Worm (Caenorhabditis elegans) whole organism, young adult: Measurements from ENCODE around the gene sri-31.

ENCODE experiments used
- F49E8.2 ChIP-seq: sonication (generic microtip); optimal IDR thresholded peaks from 3 replicates; lab custom pipeline; 2017; ENCODE audit warnings: missing genetic modification characterization, mild to moderate bottlenecking, missing compliant biosample characterization, antibody characterized with exemption, moderate library complexity; ENCODE audit not compliant: insufficient read depth
- aptf-2 ChIP-seq: fragments of 200-800 bp; sonication (Bioruptor generic); conservative IDR thresholded peaks from 2 replicates; pipeline ENCODE4 v1.3.6; 2022; ENCODE audit warnings: missing genetic modification reagents, missing genetic modification characterization, missing compliant biosample characterization
- cebp-1 ChIP-seq, 2 experiments: fragments of 200-800 bp in 1 of 2; sonication (Bioruptor generic) in 1 of 2; sonication (generic microtip) in 1 of 2; IDR thresholded peaks in 1 of 2; optimal IDR thresholded peaks in 1 of 2; 2 replicates each; pipeline versions ENCODE4 v1.3.6 to Lab custom; 2017 to 2022; ENCODE audit warnings: missing compliant biosample characterization in 2 of 2, missing genetic modification characterization in 2 of 2, mild to moderate bottlenecking in 1 of 2, missing genetic modification reagents in 1 of 2, moderate library complexity in 1 of 2
- gei-17 ChIP-seq: fragments of 200-800 bp; sonication (Bioruptor generic); optimal IDR thresholded peaks from 2 replicates; lab custom pipeline; 2018; ENCODE audit warnings: mild to moderate bottlenecking, missing genetic modification characterization, missing compliant biosample characterization
- lsy-27 ChIP-seq: sonication (generic microtip); optimal IDR thresholded peaks from 2 replicates; lab custom pipeline; 2017; ENCODE audit warnings: missing genetic modification characterization, mild to moderate bottlenecking, missing compliant biosample characterization, antibody characterized with exemption, missing genotype, borderline replicate concordance; ENCODE audit not compliant: insufficient read depth
- nhr-179 ChIP-seq: sonication (generic microtip); optimal IDR thresholded peaks from 2 replicates; lab custom pipeline; 2016; ENCODE audit warnings: mild to moderate bottlenecking, missing genetic modification characterization, missing compliant biosample characterization
- snpc-1.1 ChIP-seq: sonication (generic microtip); optimal IDR thresholded peaks from 2 replicates; lab custom pipeline; 2017; ENCODE audit warnings: missing genetic modification characterization, mild to moderate bottlenecking, missing compliant biosample characterization, antibody characterized with exemption, moderate library complexity, missing genotype, missing genetic modification reagents; ENCODE audit not compliant: insufficient read depth

ce11 chrII:3019807-3020206 lies 31.0 kb upstream of the sri-31 start, which contains the start of gene clec-3:
- TF ChIP-seq nhr-179 = no peak
- TF ChIP-seq snpc-1.1 = no peak
- no peak for TF ChIP-seq cebp-1 (GFP tag; IDR thresholded peaks at IDR 0.05; lab: Robert Waterston, UW)
- TF ChIP-seq cebp-1 (tag; optimal IDR thresholded peaks at IDR 0.05; lab: Kevin White, UChicago) = no peak
- no peak for TF ChIP-seq aptf-2 (GFP tag; lab: Robert Waterston, UW)
- TF ChIP-seq lsy-27 (tag; lab: Kevin White, UChicago) = no peak
- no peak for TF ChIP-seq gei-17 (GFP tag; lab: Kevin White, UChicago)
- no peak for TF ChIP-seq F49E8.2 (tag; lab: Kevin White, UChicago)
